Worm (Caenorhabditis elegans) whole organism, L1 larva: ENCODE results near the gene egl-5.

Source experiments
- C04F5.9 ChIP-seq: sonication (generic microtip); optimal IDR thresholded peaks from 2 replicates; lab custom pipeline; 2016; ENCODE audit warnings: missing genetic modification characterization, missing compliant biosample characterization
- C16A3.4 ChIP-seq: fragments of 150-350 bp; optimal IDR thresholded peaks from 2 replicates; lab custom pipeline; 2014; ENCODE audit warnings: missing biosample characterization, missing genetic modification characterization
- C34B4.2 ChIP-seq: sonication (generic microtip); optimal IDR thresholded peaks from 2 replicates; lab custom pipeline; 2017; ENCODE audit warnings: mild to moderate bottlenecking, missing genetic modification characterization, missing compliant biosample characterization
- F16B12.6 ChIP-seq: fragments of 150-350 bp; optimal IDR thresholded peaks from 2 replicates; lab custom pipeline; 2014; ENCODE audit warnings: missing biosample characterization, missing genetic modification characterization
- Y116A8C.19 ChIP-seq: sonication (generic microtip); optimal IDR thresholded peaks from 2 replicates; lab custom pipeline; 2016; ENCODE audit warnings: missing compliant biosample characterization, missing genetic modification characterization, borderline replicate concordance
- aha-1 ChIP-seq: fragments of 150-350 bp; optimal IDR thresholded peaks from 2 replicates; lab custom pipeline; 2014; ENCODE audit warnings: missing biosample characterization, missing genetic modification characterization
- alr-1 ChIP-seq: fragments of 200-800 bp; sonication (Bioruptor generic); optimal IDR thresholded peaks from 2 replicates; lab custom pipeline; 2018; ENCODE audit warnings: borderline replicate concordance, mild to moderate bottlenecking, missing genetic modification characterization, missing compliant biosample characterization
- aly-2 ChIP-seq: fragments of 150-350 bp; optimal IDR thresholded peaks from 2 replicates; lab custom pipeline; 2014; ENCODE audit warnings: missing biosample characterization, missing genetic modification characterization
- ama-1 ChIP-seq: fragments of 150-350 bp; optimal IDR thresholded peaks from 2 replicates; lab custom pipeline; 2014
- ceh-63 ChIP-seq: fragments of 200-800 bp; sonication (Bioruptor generic); optimal IDR thresholded peaks from 2 replicates; lab custom pipeline; 2018; ENCODE audit warnings: mild to moderate bottlenecking, missing genetic modification characterization, missing compliant biosample characterization
- ceh-8 ChIP-seq: fragments of 200-800 bp; sonication (Bioruptor generic); optimal IDR thresholded peaks from 2 replicates; lab custom pipeline; 2018; ENCODE audit warnings: mild to moderate bottlenecking, missing genetic modification characterization, moderate library complexity, missing compliant biosample characterization
- ceh-88 ChIP-seq: fragments of 200-800 bp; sonication (Bioruptor generic); IDR thresholded peaks from 2 replicates; pipeline ENCODE4 v1.3.6; 2022; ENCODE audit warnings: missing genetic modification characterization, missing compliant biosample characterization
- ceh-90 ChIP-seq: sonication (generic microtip); optimal IDR thresholded peaks from 2 replicates; lab custom pipeline; 2016; ENCODE audit warnings: missing genetic modification characterization, missing compliant biosample characterization
- dsc-1 ChIP-seq: sonication (generic microtip); optimal IDR thresholded peaks from 2 replicates; lab custom pipeline; 2016; ENCODE audit warnings: mild to moderate bottlenecking, missing genetic modification characterization, missing compliant biosample characterization
- efl-3 ChIP-seq: fragments of 200-800 bp; sonication (Bioruptor generic); optimal IDR thresholded peaks from 2 replicates; lab custom pipeline; 2018; ENCODE audit warnings: mild to moderate bottlenecking, missing genetic modification characterization, missing compliant biosample characterization
- egl-13 ChIP-seq: sonication (generic microtip); optimal IDR thresholded peaks from 2 replicates; lab custom pipeline; 2016; ENCODE audit warnings: missing genotype, missing genetic modification reagents, missing genetic modification characterization, missing compliant biosample characterization
- egl-27 ChIP-seq, 2 experiments: fragments of 150-350 bp in 1 of 2; sonication (generic microtip); optimal IDR thresholded peaks; 3 replicates each; lab custom pipeline; 2017 to 2018; ENCODE audit warnings: missing biosample characterization in 2 of 2, missing genetic modification characterization in 2 of 2, missing genetic modification reagents in 2 of 2
- elt-2 ChIP-seq: sonication (generic microtip); optimal IDR thresholded peaks from 2 replicates; lab custom pipeline; 2016; ENCODE audit warnings: missing genetic modification characterization, mild to moderate bottlenecking, inconsistent platforms, missing compliant biosample characterization, missing genetic modification reagents
- elt-3 ChIP-seq, 6 experiments: fragments of 150-350 bp in 1 of 6; sonication (generic microtip); optimal IDR thresholded peaks; 2 replicates each; lab custom pipeline; 2017 to 2018; ENCODE audit warnings: missing biosample characterization in 6 of 6, missing genetic modification characterization in 6 of 6, inconsistent platforms in 1 of 6
- fkh-10 ChIP-seq: sonication (generic microtip); optimal IDR thresholded peaks from 2 replicates; lab custom pipeline; 2017; ENCODE audit warnings: missing biosample characterization, missing genetic modification reagents, missing genetic modification characterization
- fkh-4 ChIP-seq: sonication (generic microtip); optimal IDR thresholded peaks from 2 replicates; lab custom pipeline; 2016; ENCODE audit warnings: missing compliant biosample characterization, missing genetic modification characterization, borderline replicate concordance
- fos-1 ChIP-seq: fragments of 150-350 bp; optimal IDR thresholded peaks from 2 replicates; lab custom pipeline; 2014; ENCODE audit warnings: missing biosample characterization, missing genetic modification characterization
- grh-1 ChIP-seq: fragments of 200-800 bp; sonication (Bioruptor generic); IDR thresholded peaks from 2 replicates; pipeline ENCODE4 v1.3.6; 2022; ENCODE audit warnings: missing genetic modification reagents, missing genetic modification characterization, missing compliant biosample characterization
- hlh-17 ChIP-seq: fragments of 200-800 bp; sonication (Bioruptor generic); optimal IDR thresholded peaks from 2 replicates; lab custom pipeline; 2018; ENCODE audit warnings: missing genetic modification characterization, mild to moderate bottlenecking, missing compliant biosample characterization, moderate library complexity, borderline replicate concordance
- hpl-2 ChIP-seq: fragments of 150-350 bp; optimal IDR thresholded peaks from 2 replicates; lab custom pipeline; 2014; ENCODE audit warnings: missing biosample characterization, missing genetic modification reagents, missing genetic modification characterization
- lin-14 ChIP-seq: fragments of 200-800 bp; sonication (Bioruptor generic); optimal IDR thresholded peaks from 2 replicates; lab custom pipeline; 2018; ENCODE audit warnings: mild to moderate bottlenecking, missing genetic modification characterization, moderate library complexity, missing compliant biosample characterization
- lin-15B ChIP-seq: fragments of 150-350 bp; sonication (generic microtip); optimal IDR thresholded peaks from 3 replicates; lab custom pipeline; 2014; ENCODE audit warnings: missing biosample characterization, missing genetic modification characterization
- lin-39 ChIP-seq: fragments of 150-350 bp; optimal IDR thresholded peaks from 2 replicates; lab custom pipeline; 2014; ENCODE audit warnings: missing biosample characterization, missing genetic modification reagents, missing genetic modification characterization
- mdl-1 ChIP-seq, 2 experiments: fragments of 150-350 bp; optimal IDR thresholded peaks; 2 replicates each; lab custom pipeline; 2014 to 2017; ENCODE audit warnings: missing biosample characterization in 2 of 2, missing genetic modification characterization in 2 of 2, inconsistent platforms in 1 of 2
- mef-2 ChIP-seq: fragments of 150-350 bp; optimal IDR thresholded peaks from 2 replicates; lab custom pipeline; 2014; ENCODE audit warnings: missing biosample characterization, missing genetic modification characterization
- mep-1 ChIP-seq: fragments of 150-350 bp; optimal IDR thresholded peaks from 2 replicates; lab custom pipeline; 2014; ENCODE audit warnings: missing biosample characterization, missing genetic modification characterization
- nhr-19 ChIP-seq: fragments of 200-800 bp; sonication (Bioruptor generic); conservative IDR thresholded peaks from 2 replicates; pipeline ENCODE4 v1.3.6; 2022; ENCODE audit warnings: missing genetic modification characterization, missing compliant biosample characterization
- nhr-20 ChIP-seq: sonication (generic microtip); optimal IDR thresholded peaks from 2 replicates; lab custom pipeline; 2016; ENCODE audit warnings: mild to moderate bottlenecking, missing genetic modification characterization, missing compliant biosample characterization
- nhr-47 ChIP-seq: sonication (generic microtip); optimal IDR thresholded peaks from 2 replicates; lab custom pipeline; 2016; ENCODE audit warnings: mild to moderate bottlenecking, missing genetic modification characterization, moderate library complexity, missing compliant biosample characterization
- nhr-71 ChIP-seq: sonication (generic microtip); optimal IDR thresholded peaks from 2 replicates; lab custom pipeline; 2016; ENCODE audit warnings: mild to moderate bottlenecking, missing genetic modification characterization, moderate library complexity, missing compliant biosample characterization
- nhr-77 ChIP-seq: fragments of 150-350 bp; optimal IDR thresholded peaks from 2 replicates; lab custom pipeline; 2014; ENCODE audit warnings: missing biosample characterization, missing genetic modification characterization
- nhr-84 ChIP-seq: sonication (generic microtip); optimal IDR thresholded peaks from 2 replicates; lab custom pipeline; 2017; ENCODE audit warnings: missing biosample characterization, missing genetic modification characterization
- nhr-85 ChIP-seq: sonication (generic microtip); peaks from one replicate; lab custom pipeline; 2016; ENCODE audit warnings: missing genetic modification characterization, inconsistent platforms, missing compliant biosample characterization
- nhr-90 ChIP-seq: sonication (generic microtip); optimal IDR thresholded peaks from 2 replicates; lab custom pipeline; 2016; ENCODE audit warnings: mild to moderate bottlenecking, missing genetic modification characterization, missing compliant biosample characterization; ENCODE audit not compliant: poor library complexity
- pag-3 ChIP-seq: sonication (generic microtip); optimal IDR thresholded peaks from 2 replicates; lab custom pipeline; 2017; ENCODE audit warnings: missing genetic modification characterization, mild to moderate bottlenecking, missing compliant biosample characterization, antibody characterized with exemption, borderline replicate concordance; ENCODE audit not compliant: insufficient read depth
- pax-3 ChIP-seq: fragments of 200-800 bp; sonication (Bioruptor generic); optimal IDR thresholded peaks from 2 replicates; lab custom pipeline; 2018; ENCODE audit warnings: mild to moderate bottlenecking, missing genetic modification characterization, moderate library complexity, missing compliant biosample characterization
- pqm-1 ChIP-seq: sonication (generic microtip); optimal IDR thresholded peaks from 3 replicates; lab custom pipeline; 2017; ENCODE audit warnings: missing biosample characterization, missing genetic modification characterization
- rnt-1 ChIP-seq: sonication (generic microtip); optimal IDR thresholded peaks from 2 replicates; lab custom pipeline; 2016; ENCODE audit warnings: mild to moderate bottlenecking, missing genetic modification characterization, moderate library complexity, missing compliant biosample characterization
- snpc-4 ChIP-seq: fragments of 150-350 bp; optimal IDR thresholded peaks from 2 replicates; lab custom pipeline; 2014; ENCODE audit warnings: missing biosample characterization, missing genetic modification characterization
- snu-23 ChIP-seq: sonication (generic microtip); optimal IDR thresholded peaks from 2 replicates; lab custom pipeline; 2016; ENCODE audit warnings: missing genetic modification characterization, missing compliant biosample characterization
- sox-4 ChIP-seq: sonication (generic microtip); optimal IDR thresholded peaks from 2 replicates; lab custom pipeline; 2016; ENCODE audit warnings: missing genetic modification characterization, missing compliant biosample characterization
- sup-37 ChIP-seq: fragments of 200-800 bp; sonication (Bioruptor generic); optimal IDR thresholded peaks from 2 replicates; lab custom pipeline; 2018; ENCODE audit warnings: mild to moderate bottlenecking, missing genetic modification characterization, missing compliant biosample characterization
- swsn-7 ChIP-seq: sonication (generic microtip); optimal IDR thresholded peaks from 2 replicates; lab custom pipeline; 2016; ENCODE audit warnings: missing genetic modification characterization, missing compliant biosample characterization
- unc-30 ChIP-seq: sonication (generic microtip); optimal IDR thresholded peaks from 2 replicates; lab custom pipeline; 2017; ENCODE audit warnings: missing biosample characterization, missing genetic modification characterization
- unc-62 ChIP-seq: fragments of 150-350 bp; optimal IDR thresholded peaks from 2 replicates; lab custom pipeline; 2014; ENCODE audit warnings: missing biosample characterization, missing genetic modification reagents, missing genetic modification characterization
- unc-86 ChIP-seq: sonication (generic microtip); optimal IDR thresholded peaks from 2 replicates; lab custom pipeline; 2016; ENCODE audit warnings: missing genetic modification characterization, missing compliant biosample characterization
- vab-15 ChIP-seq: sonication (generic microtip); optimal IDR thresholded peaks from 2 replicates; lab custom pipeline; 2017; ENCODE audit warnings: missing genotype, mild to moderate bottlenecking, missing genetic modification characterization, missing compliant biosample characterization
- xbp-1 ChIP-seq: sonication (generic microtip); optimal IDR thresholded peaks from 2 replicates; lab custom pipeline; 2016; ENCODE audit warnings: missing genetic modification characterization, missing compliant biosample characterization
- zag-1 ChIP-seq: fragments of 150-350 bp; optimal IDR thresholded peaks from 2 replicates; lab custom pipeline; 2014; ENCODE audit warnings: missing biosample characterization, missing genetic modification characterization

The egl-5 gene

DNA sequence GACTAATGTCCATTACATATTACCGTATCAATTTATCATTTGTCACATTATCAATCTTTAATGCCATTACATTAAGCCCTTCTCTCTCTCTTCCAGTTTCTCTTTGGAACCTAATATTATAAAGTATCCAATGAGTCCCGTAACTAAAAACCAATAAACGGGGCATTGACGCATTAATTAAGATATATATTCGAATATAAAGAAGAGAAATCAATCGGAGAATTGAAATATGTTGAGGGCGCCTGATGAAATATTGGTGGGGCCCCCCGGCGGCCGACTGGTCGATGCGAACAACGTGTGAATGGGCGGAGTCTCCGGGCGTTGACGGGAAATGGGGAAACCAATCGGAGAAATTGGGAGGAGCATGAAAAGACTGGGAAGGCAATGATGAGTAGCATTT lies 30.0 kb upstream of the egl-5 start (continued):
- TF ChIP-seq nhr-84 (tag; lab: Kevin White, UChicago) (no peak), egl-27 (tag; optimal IDR thresholded peaks at IDR 0.05; lab: Kevin White, UChicago) (no peak), nhr-77 (no peak), alr-1 (tag; lab: Kevin White, UChicago) (no peak), nhr-20 (peak; percentile 8), unc-30 (tag; lab: Kevin White, UChicago) (no peak), xbp-1 (no peak), mef-2 (tag; lab: Kevin White, UChicago) (no peak), ceh-88 (no peak), vab-15 (tag; lab: Kevin White, UChicago) (peak; percentile 40), pax-3 (tag; lab: Kevin White, UChicago) (no peak), elt-2 (no peak), nhr-47 (tag; lab: Kevin White, UChicago) (no peak), nhr-71 (tag; lab: Kevin White, UChicago) (peak; percentile 55), C16A3.4 (tag; lab: Kevin White, UChicago) (no peak), snpc-4 (no peak), sup-37 (no peak), nhr-85 (peak; percentile 76), rnt-1 (tag; lab: Kevin White, UChicago) (peak; percentile 67), fkh-4 (peak; percentile 47), F16B12.6 (tag; lab: Kevin White, UChicago) (no peak), egl-13 (tag; lab: Kevin White, UChicago) (no peak), hlh-17 (GFP tag; lab: Kevin White, UChicago) (no peak), fos-1 (no peak), ama-1 (lab: Kevin White, UChicago) (no peak), aly-2 (no peak), mep-1 (tag; lab: Kevin White, UChicago) (no peak), C04F5.9 (tag; lab: Kevin White, UChicago) (no peak), Y116A8C.19 (tag; lab: Kevin White, UChicago) (no peak), lin-14 (GFP tag; lab: Kevin White, UChicago) (peak; percentile 44), grh-1 (GFP tag; lab: Robert Waterston, UW) (no peak), pag-3 (tag; lab: Kevin White, UChicago) (no peak), efl-3 (GFP tag; lab: Kevin White, UChicago) (no peak), ceh-63 (GFP tag; lab: Kevin White, UChicago) (no peak), nhr-90 (tag; lab: Kevin White, UChicago) (peak; percentile 7), zag-1 (tag; lab: Kevin White, UChicago) (no peak), hpl-2 (GFP tag; lab: Kevin White, UChicago) (no peak), dsc-1 (tag; lab: Kevin White, UChicago) (peak; percentile 79), C34B4.2 (tag; lab: Kevin White, UChicago) (no peak), ceh-90 (no peak), mdl-1 (tag; optimal IDR thresholded peaks at IDR 0.05; lab: Kevin White, UChicago) (no peak), aha-1 (no peak), nhr-19 (GFP tag; lab: Robert Waterston, UW) (no peak), unc-62 (GFP tag; lab: Kevin White, UChicago) (no peak), lin-39 (no peak), fkh-10 (GFP tag; lab: Kevin White, UChicago) (no peak), unc-86 (no peak), sox-4 (no peak), elt-3 (tag; optimal IDR thresholded peaks at IDR 0.05; lab: Kevin White, UChicago) (no peak), pqm-1 (no peak), ceh-8 (GFP tag; lab: Kevin White, UChicago) (no peak), snu-23 (GFP tag; lab: Kevin White, UChicago) (peak; percentile 13), lin-15B (tag; lab: Kevin White, UChicago) (no peak), swsn-7 (tag; lab: Kevin White, UChicago) (no peak)
